Fruit fly (Drosophila melanogaster) whole organism, embryonic: ENCODE results near the gene Sodh1.

Source experiments
- Abd-B ChIP-seq: fragments of 200-800 bp; sonication (Bioruptor generic); optimal IDR thresholded peaks from 2 replicates; lab custom pipeline; 2018; ENCODE audit warnings: missing biosample characterization, mild to moderate bottlenecking, missing genetic modification characterization, moderate library complexity
- CG14860 ChIP-seq: fragments of 200-800 bp; sonication (Bioruptor generic); IDR thresholded peaks from 3 replicates; pipeline ENCODE4 v1.3.6; 2022; ENCODE audit warnings: missing biosample characterization, missing genetic modification characterization; ENCODE audit not compliant: partially characterized antibody
- CG15479 ChIP-seq: fragments of 200-800 bp; sonication (Bioruptor generic); optimal IDR thresholded peaks from 3 replicates; lab custom pipeline; 2019; ENCODE audit warnings: missing biosample characterization, mild to moderate bottlenecking, missing genetic modification characterization, moderate library complexity
- CG17328 ChIP-seq: fragments of 200-800 bp; sonication (Bioruptor generic); IDR thresholded peaks from 2 replicates; pipeline ENCODE4 v1.3.6; 2022; ENCODE audit warnings: missing biosample characterization, missing genetic modification characterization
- CG17912 ChIP-seq: fragments of 200-800 bp; sonication (Bioruptor generic); optimal IDR thresholded peaks from 2 replicates; lab custom pipeline; 2018; ENCODE audit warnings: missing biosample characterization, mild to moderate bottlenecking, missing genetic modification characterization
- CG30020 ChIP-seq: fragments of 200-800 bp; optimal IDR thresholded peaks from 2 replicates; lab custom pipeline; 2019; ENCODE audit warnings: missing biosample characterization, mild to moderate bottlenecking, missing genetic modification characterization, moderate library complexity
- CG34224 ChIP-seq: fragments of 200-800 bp; sonication (Bioruptor generic); IDR thresholded peaks from 3 replicates; pipeline ENCODE4 v1.3.6; 2022; ENCODE audit warnings: missing biosample characterization, missing genetic modification characterization; ENCODE audit not compliant: partially characterized antibody
- CG3838 ChIP-seq: fragments of 200-800 bp; sonication (Bioruptor generic); optimal IDR thresholded peaks from 3 replicates; lab custom pipeline; 2016; ENCODE audit warnings: missing biosample characterization, missing genetic modification characterization
- CG4282 ChIP-seq: fragments of 200-800 bp; sonication (Bioruptor generic); optimal IDR thresholded peaks from 2 replicates; lab custom pipeline; 2016; ENCODE audit warnings: missing biosample characterization, missing genetic modification characterization
- CG4404 ChIP-seq: fragments of 200-800 bp; sonication (Bioruptor generic); IDR thresholded peaks from 2 replicates; pipeline ENCODE4 v1.3.6; 2022; ENCODE audit warnings: missing biosample characterization, missing genetic modification characterization
- CG4617 ChIP-seq: fragments of 200-800 bp; sonication (Bioruptor generic); optimal IDR thresholded peaks from 3 replicates; lab custom pipeline; 2016; ENCODE audit warnings: missing biosample characterization, missing genetic modification characterization, borderline replicate concordance
- CG7271 ChIP-seq: fragments of 200-800 bp; sonication (Bioruptor generic); optimal IDR thresholded peaks from 2 replicates; lab custom pipeline; 2018; ENCODE audit warnings: missing biosample characterization, mild to moderate bottlenecking, missing genetic modification characterization, moderate library complexity
- CG8290 ChIP-seq, 3 experiments: fragments of 200-800 bp; sonication (Bioruptor generic); optimal IDR thresholded peaks; 2 replicates each; lab custom pipeline; 2016 to 2019; ENCODE audit warnings: missing biosample characterization in 3 of 3, missing genetic modification characterization in 3 of 3, mild to moderate bottlenecking in 2 of 3, moderate library complexity in 1 of 3
- CTCF ChIP-seq: fragments of 200-800 bp; sonication (Bioruptor generic); optimal IDR thresholded peaks from 2 replicates; lab custom pipeline; 2017; ENCODE audit warnings: missing biosample characterization, mild to moderate bottlenecking, missing genetic modification characterization, moderate library complexity
- Dref ChIP-seq: fragments of 200-800 bp; sonication (Bioruptor generic); IDR thresholded peaks from 2 replicates; pipeline ENCODE4 v1.3.6; 2022; ENCODE audit warnings: missing biosample characterization, missing genetic modification characterization
- Ets65A ChIP-seq: fragments of 200-800 bp; sonication (Bioruptor generic); peaks from one replicate; lab custom pipeline; 2016; ENCODE audit warnings: missing biosample characterization, missing genetic modification characterization
- Hand ChIP-seq: fragments of 200-800 bp; sonication (Bioruptor generic); optimal IDR thresholded peaks from 2 replicates; lab custom pipeline; 2017; ENCODE audit warnings: mild to moderate bottlenecking, missing biosample characterization, missing genetic modification reagents, missing genetic modification characterization
- Xrp1 ChIP-seq: fragments of 200-800 bp; sonication (Bioruptor generic); IDR thresholded peaks from 2 replicates; pipeline ENCODE4 v1.3.6; 2022; ENCODE audit warnings: missing biosample characterization, missing genetic modification characterization
- abd-A ChIP-seq: fragments of 200-800 bp; sonication (Bioruptor generic); optimal IDR thresholded peaks from 3 replicates; lab custom pipeline; 2019; ENCODE audit warnings: missing biosample characterization, mild to moderate bottlenecking, missing genetic modification characterization, moderate library complexity
- ash1 ChIP-seq: fragments of 200-800 bp; sonication (Bioruptor generic); optimal IDR thresholded peaks from 2 replicates; lab custom pipeline; 2018; ENCODE audit warnings: missing biosample characterization, mild to moderate bottlenecking, missing genetic modification characterization
- ato ChIP-seq: fragments of 200-800 bp; sonication (Bioruptor generic); IDR thresholded peaks from 2 replicates; pipeline ENCODE4 v1.3.6; 2022; ENCODE audit warnings: missing biosample characterization, missing genetic modification characterization; ENCODE audit not compliant: partially characterized antibody
- bsh ChIP-seq, 2 experiments: fragments of 200-800 bp; sonication (Bioruptor generic); optimal IDR thresholded peaks; 2 replicates each; lab custom pipeline; 2017 to 2018; ENCODE audit warnings: mild to moderate bottlenecking in 2 of 2, missing biosample characterization in 2 of 2, missing genetic modification characterization in 2 of 2, moderate library complexity in 1 of 2
- cad ChIP-seq: fragments of >200 bp; optimal IDR thresholded peaks from 2 replicates; lab custom pipeline; 2017; ENCODE audit warnings: missing biosample characterization, missing genetic modification characterization
- cg ChIP-seq: fragments of 200-800 bp; sonication (Bioruptor generic); optimal IDR thresholded peaks from 3 replicates; lab custom pipeline; 2019; ENCODE audit warnings: missing biosample characterization, mild to moderate bottlenecking, missing genetic modification characterization, moderate library complexity
- chinmo ChIP-seq: fragments of 200-800 bp; sonication (Bioruptor generic); IDR thresholded peaks from 4 replicates; pipeline ENCODE4 v1.3.6; 2022; ENCODE audit warnings: missing biosample characterization, missing genetic modification characterization; ENCODE audit not compliant: partially characterized antibody
- ftz-f1 ChIP-seq: fragments of 200-800 bp; sonication (Bioruptor generic); optimal IDR thresholded peaks from 2 replicates; lab custom pipeline; 2016; ENCODE audit warnings: missing biosample characterization, missing genetic modification characterization
- gem ChIP-seq: fragments of 200-800 bp; sonication (Bioruptor generic); optimal IDR thresholded peaks from 2 replicates; lab custom pipeline; 2019; ENCODE audit warnings: missing biosample characterization, mild to moderate bottlenecking, missing genetic modification characterization, moderate library complexity
- hkb ChIP-seq, 2 experiments: fragments of 200-800 bp in 1 of 2; fragments of >200 bp in 1 of 2; sonication (Bioruptor generic) in 1 of 2; IDR thresholded peaks in 1 of 2; optimal IDR thresholded peaks in 1 of 2; 2 replicates each; pipeline versions ENCODE4 v1.3.6 to Lab custom; 2017 to 2022; ENCODE audit warnings: missing biosample characterization in 1 of 2, missing genetic modification characterization in 1 of 2
- lbe ChIP-seq: fragments of 200-800 bp; sonication (Bioruptor generic); optimal IDR thresholded peaks from 2 replicates; lab custom pipeline; 2016; ENCODE audit warnings: missing biosample characterization, mild to moderate bottlenecking, missing genetic modification characterization
- scrt ChIP-seq: fragments of 200-800 bp; sonication (Bioruptor generic); optimal IDR thresholded peaks from 2 replicates; lab custom pipeline; 2018; ENCODE audit warnings: missing biosample characterization, mild to moderate bottlenecking, missing genetic modification characterization, moderate library complexity
- sens ChIP-seq: fragments of 200-800 bp; sonication (Bioruptor generic); peaks from one replicate; lab custom pipeline; 2016; ENCODE audit warnings: missing biosample characterization, missing genetic modification characterization
- seq ChIP-seq: fragments of 200-800 bp; sonication (Bioruptor generic); IDR thresholded peaks from 2 replicates; pipeline ENCODE4 v1.3.6; 2022; ENCODE audit warnings: missing biosample characterization, missing genetic modification characterization
- sna ChIP-seq: fragments of 200-800 bp; sonication (Bioruptor generic); IDR thresholded peaks from 2 replicates; pipeline ENCODE4 v1.3.6; 2022; ENCODE audit warnings: missing biosample characterization, missing genetic modification characterization; ENCODE audit not compliant: partially characterized antibody
- stc ChIP-seq: fragments of 200-800 bp; sonication (Bioruptor generic); IDR thresholded peaks from 2 replicates; pipeline ENCODE4 v1.3.6; 2022; ENCODE audit warnings: missing biosample characterization, missing genetic modification characterization
- wek ChIP-seq: fragments of 200-800 bp; sonication (Bioruptor generic); optimal IDR thresholded peaks from 3 replicates; lab custom pipeline; 2018; ENCODE audit warnings: missing biosample characterization, mild to moderate bottlenecking, missing genetic modification characterization, moderate library complexity
- zfh2 ChIP-seq: fragments of 200-800 bp; sonication (Bioruptor generic); optimal IDR thresholded peaks from 2 replicates; lab custom pipeline; 2016; ENCODE audit warnings: missing biosample characterization, missing genetic modification characterization

Gene Sodh1

DNA sequence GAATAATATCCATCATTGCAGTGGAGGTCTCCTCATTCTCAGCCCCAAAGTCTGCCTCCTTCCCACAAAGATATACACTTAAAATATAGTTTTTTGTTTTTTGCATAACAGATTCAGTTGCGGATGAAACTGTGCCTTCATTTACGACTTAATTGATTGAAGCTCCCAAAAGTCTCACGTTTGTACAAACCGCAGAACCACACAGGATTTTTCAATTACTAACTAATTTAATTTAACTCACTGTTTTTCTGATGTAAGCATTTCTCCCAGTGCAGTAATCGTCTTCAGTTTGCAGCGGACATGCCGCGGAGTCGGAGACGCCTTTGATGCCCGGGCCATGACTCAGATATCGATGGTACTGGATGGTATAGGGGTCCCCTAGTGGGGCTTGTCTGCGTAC, 27.6 kb upstream of the Sodh1 start:
- 0 out of 2 replicates have a peak, but pooled peaks have one; percentile 29 for TF ChIP-seq CG17328 (GFP tag; lab: Robert Waterston, UW)
- peak in 1 of 2 experiments; percentile 88 for TF ChIP-seq bsh (GFP tag; optimal IDR thresholded peaks at IDR 0.05; lab: Kevin White, UChicago)
- peak; percentile 21 for TF ChIP-seq gem (tag; lab: Kevin White, UChicago)
- peak; percentile 64 for TF ChIP-seq Ets65A
- no peak for TF ChIP-seq CG3838 (GFP tag; lab: Kevin White, UChicago)
- no peak for TF ChIP-seq CG4282 (GFP tag; lab: Kevin White, UChicago)
- TF ChIP-seq sens (GFP tag; lab: Kevin White, UChicago) = peak; percentile 72
- TF ChIP-seq lbe = peak; percentile 60
- no peak for TF ChIP-seq hkb (optimal IDR thresholded peaks at IDR 0.05; lab: Kevin White, UChicago)
- TF ChIP-seq hkb (GFP tag; IDR thresholded peaks at IDR 0.05; lab: Robert Waterston, UW) = no peak
- TF ChIP-seq CG30020 = no peak
- TF ChIP-seq seq (GFP tag; lab: Robert Waterston, UW) = no peak

DNA sequence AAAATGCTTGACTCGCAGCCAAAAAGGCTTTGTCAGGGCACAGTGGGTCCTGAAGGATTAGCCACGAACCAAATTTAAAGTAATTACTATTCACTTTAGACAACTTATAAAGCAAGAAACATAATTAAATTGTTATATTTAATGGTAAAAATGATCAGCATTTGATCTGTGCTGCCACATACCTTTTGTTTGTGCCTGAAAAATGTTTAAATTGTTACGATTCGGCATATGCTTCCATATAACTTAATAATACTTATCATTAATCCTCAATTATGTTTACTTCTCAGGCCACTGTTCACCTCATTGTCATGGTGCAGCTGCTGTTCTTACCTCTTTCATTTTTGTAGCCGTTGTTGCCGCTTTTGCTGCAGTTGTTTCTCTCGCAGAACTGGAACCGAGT, 26.9 kb upstream of the Sodh1 start:
- TF ChIP-seq bsh (GFP tag; optimal IDR thresholded peaks at IDR 0.05; lab: Kevin White, UChicago) (peak in 1 of 2 experiments; percentile 1), ash1 (GFP tag; lab: Kevin White, UChicago) (no peak)

DNA sequence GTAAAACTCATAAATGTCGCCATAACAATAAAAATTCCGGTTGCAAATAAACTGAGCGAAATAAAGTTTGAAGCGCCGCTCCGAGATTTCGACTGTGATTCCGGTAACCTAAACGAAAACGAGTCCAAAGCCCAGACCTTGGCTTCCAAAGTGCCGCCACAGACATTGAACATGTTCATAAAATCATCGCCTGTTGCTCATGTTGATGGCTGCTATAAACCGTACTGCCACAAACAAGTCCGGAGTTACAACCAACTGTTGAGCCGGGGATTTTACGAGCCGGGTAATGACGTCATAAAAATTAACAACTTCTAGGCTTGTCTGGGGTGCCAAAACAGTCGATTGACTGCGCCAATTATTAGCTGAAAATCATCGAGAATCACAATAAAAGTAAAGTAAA, 23.6 kb upstream of the Sodh1 start:
- TF ChIP-seq cad (GFP tag; lab: Kevin White, UChicago) (peak; percentile 79), CG7271 (tag; lab: Kevin White, UChicago) (peak; percentile 28), Abd-B (GFP tag; lab: Kevin White, UChicago) (peak; percentile 6), abd-A (tag; lab: Kevin White, UChicago) (peak; percentile 85), CG4404 (GFP tag; lab: Robert Waterston, UW) (no peak), scrt (GFP tag; lab: Kevin White, UChicago) (peak; percentile 96), sna (GFP tag; lab: Robert Waterston, UW) (no peak)
- TF ChIP-seq, all 482 proteins: peak for 5

DNA sequence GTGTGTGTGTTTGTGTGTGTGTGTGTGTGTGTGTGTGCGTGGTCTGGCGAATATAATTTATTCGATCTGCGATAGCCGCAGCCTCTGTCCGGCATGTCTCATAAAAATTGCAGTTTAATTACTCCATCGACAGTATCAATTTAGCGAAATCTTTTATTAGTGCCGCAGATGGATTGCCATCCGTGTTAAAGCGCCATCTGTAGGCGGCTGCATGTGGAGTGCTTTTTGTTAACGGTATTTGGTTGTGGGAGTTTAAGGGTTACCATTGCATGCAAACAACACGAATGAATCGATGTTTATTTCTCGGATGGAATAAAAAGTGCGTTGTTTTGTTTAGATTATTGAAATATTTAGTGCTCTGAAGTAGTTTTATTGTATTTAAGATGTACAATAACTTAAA, 22.7 kb upstream of the Sodh1 start:
- TF ChIP-seq Hand (GFP tag; lab: Kevin White, UChicago) = no peak
- no peak for TF ChIP-seq stc
- TF ChIP-seq cg (GFP tag; lab: Kevin White, UChicago) = peak; percentile 3
- no peak for TF ChIP-seq CG17912 (GFP tag; lab: Kevin White, UChicago)
- no peak for TF ChIP-seq chinmo (GFP tag; lab: Robert Waterston, UW)
- no peak for TF ChIP-seq Xrp1 (GFP tag; lab: Robert Waterston, UW)
- TF ChIP-seq CG34224 (GFP tag; lab: Robert Waterston, UW) = no peak
- TF ChIP-seq CG4617 (GFP tag; lab: Kevin White, UChicago) = no peak
- no peak for TF ChIP-seq zfh2 (GFP tag; lab: Kevin White, UChicago)
- TF ChIP-seq ato = no peak
- TF ChIP-seq wek (GFP tag; lab: Kevin White, UChicago) = no peak
- TF ChIP-seq CG15479 (GFP tag; lab: Kevin White, UChicago) = peak; percentile 33
- no peak for TF ChIP-seq CG8290 (GFP tag; optimal IDR thresholded peaks at IDR 0.05; lab: Kevin White, UChicago)
- no peak for TF ChIP-seq CG8290 (tag; optimal IDR thresholded peaks at IDR 0.05; lab: Kevin White, UChicago)
- 0 out of 3 replicates have a peak, but pooled peaks have one; percentile 8 for TF ChIP-seq CG14860 (GFP tag; lab: Robert Waterston, UW)
- TF ChIP-seq Dref (GFP tag; lab: Robert Waterston, UW) = no peak
- peak; percentile 84 for TF ChIP-seq CTCF (GFP tag; lab: Kevin White, UChicago)
- no peak for TF ChIP-seq ftz-f1 (GFP tag; lab: Kevin White, UChicago)
